Worm (Caenorhabditis elegans) whole organism, mixed stage, embryonic: ENCODE measurements around the gene ZK354.9.
"Not testable (repeated sequence)": the region's sequence is repeated elsewhere in the genome, so short reads cannot be mapped to it uniquely, and the experiment has no call there.

Experiments
- elt-3 ChIP-seq: fragments of 150-350 bp; optimal IDR thresholded peaks from 2 replicates; lab custom pipeline; 2014; ENCODE audit warnings: missing biosample characterization, missing genetic modification characterization
- ham-2 ChIP-seq: fragments of 200-800 bp; sonication (Bioruptor generic); optimal IDR thresholded peaks from 2 replicates; lab custom pipeline; 2018; ENCODE audit warnings: mild to moderate bottlenecking, missing genetic modification characterization, missing compliant biosample characterization
- lin-13 ChIP-seq: fragments of 150-350 bp; optimal IDR thresholded peaks from 2 replicates; lab custom pipeline; 2014; ENCODE audit warnings: missing biosample characterization, missing genetic modification characterization
- nhr-237 ChIP-seq: fragments of 150-350 bp; optimal IDR thresholded peaks from 2 replicates; lab custom pipeline; 2014; ENCODE audit warnings: missing biosample characterization, missing genetic modification characterization
- pha-4 ChIP-seq: fragments of 150-350 bp; optimal IDR thresholded peaks from 2 replicates; lab custom pipeline; 2018; ENCODE audit warnings: missing biosample characterization, missing genetic modification reagents, missing genetic modification characterization
- sem-2 ChIP-seq: fragments of 200-800 bp; sonication (Bioruptor generic); optimal IDR thresholded peaks from 2 replicates; lab custom pipeline; 2018; ENCODE audit warnings: mild to moderate bottlenecking, missing genetic modification characterization, missing compliant biosample characterization
- sptf-1 ChIP-seq: sonication (generic microtip); optimal IDR thresholded peaks from 2 replicates; lab custom pipeline; 2017; ENCODE audit warnings: mild to moderate bottlenecking, missing genetic modification characterization, moderate library complexity, missing compliant biosample characterization
- unc-62 ChIP-seq: fragments of 150-350 bp; optimal IDR thresholded peaks from 2 replicates; lab custom pipeline; 2014; ENCODE audit warnings: missing biosample characterization, missing genetic modification reagents, missing genetic modification characterization

- TF ChIP-seq nhr-237 (tag; lab: Kevin White, UChicago); pha-4 (tag; lab: Kevin White, UChicago); elt-3 (tag; lab: Kevin White, UChicago); sptf-1 (tag; lab: Kevin White, UChicago); unc-62 (GFP tag; lab: Kevin White, UChicago); sem-2 (GFP tag; lab: Kevin White, UChicago); ham-2 (GFP tag; lab: Kevin White, UChicago); lin-13 (tag; lab: Kevin White, UChicago): not testable (repeated sequence)
These were observed 51.2 kb downstream of the ZK354.9 start, which contains the start of gene F36H12.9 for ce11 chrIV:5256731-5257130.
